Fruit fly (Drosophila melanogaster) whole organism, embryonic: ENCODE results near the gene CG4467.
A peak's percentile ranks its signal among the peaks of the same experiment; 100 is the strongest.

Experiments
- ATbp ChIP-seq: fragments of 200-800 bp; sonication (Bioruptor generic); optimal IDR thresholded peaks from 2 replicates; lab custom pipeline; 2017; ENCODE audit warnings: missing biosample characterization, mild to moderate bottlenecking, missing genetic modification characterization, missing genetic modification reagents
- Adf1 ChIP-seq: fragments of 200-800 bp; sonication (Bioruptor generic); IDR thresholded peaks from 2 replicates; pipeline ENCODE4 v1.3.6; 2022; ENCODE audit warnings: missing biosample characterization, missing genetic modification characterization
- Atf-2 ChIP-seq: fragments of 200-800 bp; sonication (Bioruptor generic); optimal IDR thresholded peaks from 2 replicates; lab custom pipeline; 2016; ENCODE audit warnings: missing biosample characterization, missing genetic modification characterization
- BtbVII ChIP-seq: fragments of 200-800 bp; sonication (Bioruptor generic); optimal IDR thresholded peaks from 3 replicates; lab custom pipeline; 2017; ENCODE audit warnings: missing biosample characterization, mild to moderate bottlenecking, missing genetic modification characterization
- CG1024 ChIP-seq: fragments of 200-800 bp; sonication (Bioruptor generic); IDR thresholded peaks from 2 replicates; pipeline ENCODE4 v1.3.6; 2022; ENCODE audit warnings: missing biosample characterization, missing genetic modification characterization
- CG10431 ChIP-seq: fragments of 200-800 bp; sonication (Bioruptor generic); optimal IDR thresholded peaks from 3 replicates; lab custom pipeline; 2018; ENCODE audit warnings: missing biosample characterization, mild to moderate bottlenecking, missing genetic modification characterization
- CG11398 ChIP-seq: fragments of 200-800 bp; sonication (Bioruptor generic); optimal IDR thresholded peaks from 2 replicates; lab custom pipeline; 2016; ENCODE audit warnings: missing biosample characterization, missing genetic modification characterization
- CG11456 ChIP-seq: fragments of 200-800 bp; sonication (Bioruptor generic); IDR thresholded peaks from 3 replicates; pipeline ENCODE4 v1.3.6; 2022; ENCODE audit warnings: missing biosample characterization, missing genetic modification characterization
- CG12236 ChIP-seq: fragments of 200-800 bp; sonication (Bioruptor generic); optimal IDR thresholded peaks from 2 replicates; lab custom pipeline; 2016; ENCODE audit warnings: missing biosample characterization, missing genetic modification characterization
- CG13296 ChIP-seq: fragments of 200-800 bp; sonication (Bioruptor generic); optimal IDR thresholded peaks from 3 replicates; lab custom pipeline; 2018; ENCODE audit warnings: missing biosample characterization, mild to moderate bottlenecking, missing genetic modification characterization
- CG15011 ChIP-seq: fragments of 200-800 bp; sonication (Bioruptor generic); optimal IDR thresholded peaks from 3 replicates; lab custom pipeline; 2018; ENCODE audit warnings: missing biosample characterization, mild to moderate bottlenecking, missing genetic modification characterization
- CG34376 ChIP-seq: fragments of 200-800 bp; sonication (Bioruptor generic); optimal IDR thresholded peaks from 2 replicates; lab custom pipeline; 2018; ENCODE audit warnings: missing biosample characterization, mild to moderate bottlenecking, missing genetic modification characterization
- CG34422 ChIP-seq: fragments of 200-800 bp; sonication (Bioruptor generic); IDR thresholded peaks from 3 replicates; pipeline ENCODE4 v1.3.6; 2022; ENCODE audit warnings: missing biosample characterization, missing genetic modification characterization
- CG6791 ChIP-seq: fragments of 200-800 bp; sonication (Bioruptor generic); IDR thresholded peaks from 3 replicates; pipeline ENCODE4 v1.3.6; 2022; ENCODE audit warnings: missing biosample characterization, missing genetic modification characterization; ENCODE audit not compliant: partially characterized antibody
- CG7928 ChIP-seq: fragments of 200-800 bp; sonication (Bioruptor generic); optimal IDR thresholded peaks from 2 replicates; lab custom pipeline; 2017; ENCODE audit warnings: missing biosample characterization, mild to moderate bottlenecking, missing genetic modification characterization
- Chrac-16 ChIP-seq: fragments of 200-800 bp; sonication (Bioruptor generic); optimal IDR thresholded peaks from 3 replicates; lab custom pipeline; 2016; ENCODE audit warnings: missing biosample characterization, missing genetic modification characterization
- Dip2 ChIP-seq: fragments of 200-800 bp; sonication (Bioruptor generic); IDR thresholded peaks from 2 replicates; pipeline ENCODE4 v1.3.6; 2022; ENCODE audit warnings: missing biosample characterization, missing genetic modification characterization
- E2f1 ChIP-seq: fragments of 200-800 bp; sonication (Bioruptor generic); IDR thresholded peaks from 2 replicates; pipeline ENCODE4 v1.3.6; 2022; ENCODE audit warnings: missing biosample characterization, missing genetic modification characterization
- ERR ChIP-seq: fragments of 200-800 bp; sonication (Bioruptor generic); optimal IDR thresholded peaks from 2 replicates; lab custom pipeline; 2016; ENCODE audit warnings: missing biosample characterization, missing genetic modification characterization
- GATAe ChIP-seq: fragments of 200-800 bp; sonication (Bioruptor generic); conservative IDR thresholded peaks from 2 replicates; pipeline ENCODE4 v1.3.6; 2022; ENCODE audit warnings: missing biosample characterization, missing genetic modification characterization
- HLH4C ChIP-seq: fragments of 200-800 bp; sonication (Bioruptor generic); IDR thresholded peaks from 3 replicates; pipeline ENCODE4 v1.3.6; 2022; ENCODE audit warnings: missing biosample characterization, missing genetic modification characterization; ENCODE audit not compliant: partially characterized antibody
- HmgD ChIP-seq: fragments of 200-800 bp; sonication (Bioruptor generic); optimal IDR thresholded peaks from 3 replicates; lab custom pipeline; 2016; ENCODE audit warnings: missing biosample characterization, missing genetic modification characterization
- HmgZ ChIP-seq: fragments of 200-800 bp; sonication (Bioruptor generic); optimal IDR thresholded peaks from 2 replicates; lab custom pipeline; 2018; ENCODE audit warnings: missing biosample characterization, mild to moderate bottlenecking, missing genetic modification characterization
- Hr3 ChIP-seq: fragments of 200-800 bp; sonication (Bioruptor generic); optimal IDR thresholded peaks from 3 replicates; lab custom pipeline; 2016; ENCODE audit warnings: missing biosample characterization, missing genetic modification characterization
- Hr51 ChIP-seq, 2 experiments: fragments of 200-800 bp; sonication (Bioruptor generic); optimal IDR thresholded peaks; 2 replicates in 1 of 2; 3 replicates in 1 of 2; lab custom pipeline; 2016 to 2018; ENCODE audit warnings: missing biosample characterization in 2 of 2, missing genetic modification characterization in 2 of 2, mild to moderate bottlenecking in 1 of 2, moderate library complexity in 1 of 2
- NK7.1 ChIP-seq: fragments of 200-800 bp; sonication (Bioruptor generic); optimal IDR thresholded peaks from 3 replicates; lab custom pipeline; 2016; ENCODE audit warnings: missing biosample characterization, missing genetic modification characterization
- Rx ChIP-seq: fragments of 200-800 bp; sonication (Bioruptor generic); IDR thresholded peaks from 2 replicates; pipeline ENCODE4 v1.3.6; 2022; ENCODE audit warnings: missing biosample characterization, missing genetic modification characterization
- Stat92E ChIP-seq, 3 experiments: fragments of >200 bp in 2 of 3; fragments of 200-800 bp in 1 of 3; sonication (Bioruptor generic) in 1 of 3; optimal IDR thresholded peaks; 2 replicates each; lab custom pipeline; 2017 to 2019; ENCODE audit warnings: missing biosample characterization in 3 of 3, missing genetic modification characterization in 3 of 3, mild to moderate bottlenecking in 1 of 3, moderate library complexity in 1 of 3
- bigmax ChIP-seq: fragments of 200-800 bp; sonication (Bioruptor generic); optimal IDR thresholded peaks from 2 replicates; lab custom pipeline; 2018; ENCODE audit warnings: missing biosample characterization, mild to moderate bottlenecking, missing genetic modification characterization
- br ChIP-seq: fragments of >200 bp; optimal IDR thresholded peaks from 2 replicates; lab custom pipeline; 2017
- chif ChIP-seq, 2 experiments: fragments of 200-800 bp; sonication (Bioruptor generic); optimal IDR thresholded peaks; 3 replicates each; lab custom pipeline; 2016; ENCODE audit warnings: missing biosample characterization in 2 of 2, missing genetic modification characterization in 2 of 2
- danr ChIP-seq: fragments of 200-800 bp; sonication (Bioruptor generic); IDR thresholded peaks from 2 replicates; pipeline ENCODE4 v1.3.6; 2022; ENCODE audit warnings: missing biosample characterization, missing genetic modification characterization
- dati ChIP-seq: fragments of 200-800 bp; sonication (Bioruptor generic); IDR thresholded peaks from 2 replicates; pipeline ENCODE4 v1.3.6; 2022; ENCODE audit warnings: missing biosample characterization, missing genetic modification characterization
- dmrt11E ChIP-seq: fragments of 200-800 bp; sonication (Bioruptor generic); optimal IDR thresholded peaks from 3 replicates; lab custom pipeline; 2018; ENCODE audit warnings: missing biosample characterization, mild to moderate bottlenecking, missing genetic modification characterization, moderate library complexity
- gce ChIP-seq: fragments of 200-800 bp; sonication (Bioruptor generic); IDR thresholded peaks from 3 replicates; pipeline ENCODE4 v1.3.6; 2022; ENCODE audit warnings: missing biosample characterization, missing genetic modification characterization
- gro ChIP-seq: fragments of 200-800 bp; sonication (Bioruptor generic); optimal IDR thresholded peaks from 2 replicates; lab custom pipeline; 2016; ENCODE audit warnings: missing biosample characterization, missing genetic modification characterization
- gt ChIP-seq: fragments of 200-800 bp; sonication (Bioruptor generic); IDR thresholded peaks from 2 replicates; pipeline ENCODE4 v1.3.6; 2022; ENCODE audit warnings: missing biosample characterization, missing genetic modification characterization
- kay ChIP-seq: fragments of 200-800 bp; sonication (Bioruptor generic); optimal IDR thresholded peaks from 2 replicates; lab custom pipeline; 2016; ENCODE audit warnings: missing biosample characterization, missing genetic modification characterization
- lmd ChIP-seq: fragments of 200-800 bp; sonication (Bioruptor generic); IDR thresholded peaks from 2 replicates; pipeline ENCODE4 v1.3.6; 2022; ENCODE audit warnings: missing biosample characterization, missing genetic modification characterization
- luna ChIP-seq: fragments of 200-800 bp; sonication (Bioruptor generic); optimal IDR thresholded peaks from 2 replicates; lab custom pipeline; 2016; ENCODE audit warnings: missing biosample characterization, missing genetic modification characterization
- nerfin-1 ChIP-seq: fragments of 200-800 bp; sonication (Bioruptor generic); optimal IDR thresholded peaks from 3 replicates; lab custom pipeline; 2019; ENCODE audit warnings: missing biosample characterization, mild to moderate bottlenecking, missing genetic modification characterization, moderate library complexity
- nom ChIP-seq: fragments of 200-800 bp; sonication (Bioruptor generic); optimal IDR thresholded peaks from 2 replicates; lab custom pipeline; 2017; ENCODE audit warnings: missing biosample characterization, missing genetic modification characterization, mild to moderate bottlenecking, moderate library complexity, missing genetic modification reagents
- otp ChIP-seq: fragments of 200-800 bp; sonication (Bioruptor generic); IDR thresholded peaks from 3 replicates; pipeline ENCODE4, ENCODE4 v1.3.6; 2022; ENCODE audit warnings: missing biosample characterization, missing genetic modification characterization
- pan ChIP-seq, 4 experiments: fragments of >200 bp in 3 of 4; fragments of 200-800 bp in 1 of 4; sonication (Bioruptor generic) in 1 of 4; optimal IDR thresholded peaks in 3 of 4; IDR thresholded peaks in 1 of 4; 2 replicates each; pipeline versions ENCODE4 v1.3.6 to Lab custom; 2017 to 2022; ENCODE audit warnings: missing biosample characterization in 2 of 4, missing genetic modification characterization in 2 of 4, mixed read lengths in 1 of 4
- sd ChIP-seq: fragments of 200-800 bp; sonication (Bioruptor generic); optimal IDR thresholded peaks from 3 replicates; lab custom pipeline; 2018; ENCODE audit warnings: missing biosample characterization, mild to moderate bottlenecking, missing genetic modification characterization, moderate library complexity
- sob ChIP-seq: fragments of 200-800 bp; sonication (Bioruptor generic); IDR thresholded peaks from 2 replicates; pipeline ENCODE4 v1.3.6; 2022; ENCODE audit warnings: missing biosample characterization, missing genetic modification characterization
- stc ChIP-seq: fragments of 200-800 bp; sonication (Bioruptor generic); IDR thresholded peaks from 2 replicates; pipeline ENCODE4 v1.3.6; 2022; ENCODE audit warnings: missing biosample characterization, missing genetic modification characterization
- tio ChIP-seq: fragments of 200-800 bp; sonication (Bioruptor generic); optimal IDR thresholded peaks from 2 replicates; lab custom pipeline; 2017; ENCODE audit warnings: missing biosample characterization, missing genetic modification characterization, inconsistent platforms
- unc-4 ChIP-seq: fragments of 200-800 bp; sonication (Bioruptor generic); IDR thresholded peaks from 2 replicates; pipeline ENCODE4 v1.3.6; 2022; ENCODE audit warnings: missing biosample characterization, missing genetic modification characterization; ENCODE audit not compliant: partially characterized antibody
- zen2 ChIP-seq: fragments of 200-800 bp; sonication (Bioruptor generic); IDR thresholded peaks from 3 replicates; pipeline ENCODE4 v1.3.6; 2022; ENCODE audit warnings: missing biosample characterization, missing genetic modification characterization; ENCODE audit not compliant: partially characterized antibody

CG4467 gene

dm6 chr3R:23251256-23251655 is 2.6 kb upstream of the CG4467 start, which contains the start of the genes Rad60 and EloA (continued):
- TF ChIP-seq Rx (GFP tag; lab: Robert Waterston, UW) (0 out of 2 replicates have a peak, but pooled peaks have one; percentile 22), dati (no peak), HLH4C (peak; percentile 65; the same call in 2 of the 3 replicates), Hr3 (GFP tag; lab: Kevin White, UChicago) (peak; percentile 71), CG15011 (GFP tag; lab: Kevin White, UChicago) (no peak), chif (GFP tag; optimal IDR thresholded peaks at IDR 0.05; lab: Kevin White, UChicago) (peak; percentile 82 to 85), pan (optimal IDR thresholded peaks at IDR 0.05; lab: Kevin White, UChicago) (no peak), pan (GFP tag; optimal IDR thresholded peaks at IDR 0.05 in 1 of 2, IDR thresholded peaks at IDR 0.05 in 1 of 2) (peak in 1 of 2 experiments; percentile 84), Atf-2 (GFP tag; lab: Kevin White, UChicago) (peak; percentile 83), CG7928 (GFP tag; lab: Kevin White, UChicago) (peak; percentile 16), bigmax (GFP tag; lab: Kevin White, UChicago) (no peak), BtbVII (no peak), luna (peak; percentile 58), CG10431 (GFP tag; lab: Kevin White, UChicago) (peak; percentile 50), sd (tag; lab: Kevin White, UChicago) (peak; percentile 25), gce (no peak), Chrac-16 (GFP tag; lab: Kevin White, UChicago) (peak; percentile 85), stc (GFP tag; lab: Robert Waterston, UW) (no peak), otp (GFP tag; lab: Robert Waterston, UW) (peak; percentile 74), br (no peak), sob (GFP tag; lab: Robert Waterston, UW) (peak; percentile 87), CG12236 (GFP tag; lab: Kevin White, UChicago) (peak; percentile 64), CG11456 (GFP tag; lab: Robert Waterston, UW) (peak; percentile 65; the same call in 1 of the 3 replicates), HmgD (GFP tag; lab: Kevin White, UChicago) (peak; percentile 92), zen2 (GFP tag; lab: Robert Waterston, UW) (peak; percentile 54; the same call in 1 of the 3 replicates), CG13296 (GFP tag; lab: Kevin White, UChicago) (peak; percentile 58), Adf1 (GFP tag; lab: Robert Waterston, UW) (peak; percentile 49), NK7.1 (peak; percentile 64), ATbp (GFP tag; lab: Kevin White, UChicago) (peak; percentile 18), lmd (GFP tag; lab: Robert Waterston, UW) (peak; percentile 55; the same call in 1 of the 2 replicates), gro (GFP tag; lab: Kevin White, UChicago) (peak; percentile 84), Dip2 (GFP tag; lab: Robert Waterston, UW) (no peak), GATAe (GFP tag; lab: Robert Waterston, UW) (no peak), danr (GFP tag; lab: Robert Waterston, UW) (no peak; the same call in 1 of the 2 replicates), ERR (GFP tag; lab: Kevin White, UChicago) (peak; percentile 86), nerfin-1 (tag; lab: Kevin White, UChicago) (peak; percentile 53), Hr51 (GFP tag; optimal IDR thresholded peaks at IDR 0.05; lab: Kevin White, UChicago) (peak; percentile 68 to 73), CG11398 (peak; percentile 85), CG34376 (GFP tag; lab: Kevin White, UChicago) (peak; percentile 46), CG34422 (GFP tag; lab: Robert Waterston, UW) (peak; percentile 75), tio (GFP tag; lab: Kevin White, UChicago) (peak; percentile 62), Stat92E (GFP tag; optimal IDR thresholded peaks at IDR 0.05; lab: Kevin White, UChicago) (peak in 1 of 3 experiments; percentile 68), E2f1 (peak; percentile 49; the same call in 1 of the 2 replicates), nom (GFP tag; lab: Kevin White, UChicago) (peak; percentile 10), dmrt11E (tag; lab: Kevin White, UChicago) (peak; percentile 63), gt (GFP tag; lab: Robert Waterston, UW) (no peak), kay (GFP tag; lab: Kevin White, UChicago) (peak; percentile 39), HmgZ (tag; lab: Kevin White, UChicago) (peak; percentile 91), CG6791 (GFP tag; lab: Robert Waterston, UW) (peak; percentile 60), unc-4 (GFP tag; lab: Robert Waterston, UW) (peak; percentile 65), CG1024 (GFP tag; lab: Robert Waterston, UW) (peak; percentile 37; the same call in 1 of the 2 replicates)
